Fruit fly (Drosophila melanogaster): Measurements from ENCODE around the gene CG12541.
A peak's percentile ranks its signal among the peaks of the same experiment; 100 is the strongest.

Gene CG12541

dm6 chrX:6990105-6990504 lies 75.7 kb downstream of the CG12541 start (continued):
- TF ChIP-seq Aef1 (GFP tag; IDR thresholded peaks at IDR 0.05) (no peak), CG6272 (GFP tag; IDR thresholded peaks at IDR 0.05) (no peak), CG4707 (GFP tag; optimal IDR thresholded peaks at IDR 0.05) (no peak), CG7271 (tag; optimal IDR thresholded peaks at IDR 0.05) (no peak), gem (tag; optimal IDR thresholded peaks at IDR 0.05) (peak; percentile 34), CG13894 (tag; optimal IDR thresholded peaks at IDR 0.05) (peak; percentile 5), CG12659 (GFP tag; optimal IDR thresholded peaks at IDR 0.05) (no peak), CG4404 (GFP tag; IDR thresholded peaks at IDR 0.05) (no peak), CG30431 (GFP tag; optimal IDR thresholded peaks at IDR 0.05) (no peak), so (GFP tag; IDR thresholded peaks at IDR 0.05) (no peak), CG14965 (GFP tag; optimal IDR thresholded peaks at IDR 0.05; ENCODE audit: borderline replicate concordance) (no peak), B-H2 (GFP tag; optimal IDR thresholded peaks at IDR 0.05) (no peak), ftz-f1 (GFP tag; optimal IDR thresholded peaks at IDR 0.05) (no peak), org-1 (GFP tag; optimal IDR thresholded peaks at IDR 0.05) (no peak), pan (optimal IDR thresholded peaks at IDR 0.05) (no peak), pan (GFP tag; optimal IDR thresholded peaks at IDR 0.05 in 1 of 2, IDR thresholded peaks at IDR 0.05 in 1 of 2) (no peak), tll (GFP tag; optimal IDR thresholded peaks at IDR 0.05) (no peak), fd96Cb (tag; optimal IDR thresholded peaks at IDR 0.05) (peak; percentile 14), chm (GFP tag; IDR thresholded peaks at IDR 0.05) (peak; percentile 43; the same call in 1 of the 2 replicates), gro (GFP tag; optimal IDR thresholded peaks at IDR 0.05) (no peak), CTCF (GFP tag; optimal IDR thresholded peaks at IDR 0.05) (no peak), CG17385 (GFP tag; optimal IDR thresholded peaks at IDR 0.05) (peak; percentile 8), CG11398 (GFP tag; optimal IDR thresholded peaks at IDR 0.05) (no peak), peb (GFP tag; IDR thresholded peaks at IDR 0.05) (no peak), CG10654 (GFP tag; optimal IDR thresholded peaks at IDR 0.05) (no peak), CG17912 (GFP tag; optimal IDR thresholded peaks at IDR 0.05) (no peak), CG4730 (GFP tag; IDR thresholded peaks at IDR 0.05) (no peak), da (GFP tag; optimal IDR thresholded peaks at IDR 0.05) (no peak), Mad (GFP tag; optimal IDR thresholded peaks at IDR 0.05) (no peak), Ets65A (GFP tag) (no peak), bsh (GFP tag; optimal IDR thresholded peaks at IDR 0.05) (peak in 1 of 2 experiments; percentile 28), CG4282 (GFP tag; optimal IDR thresholded peaks at IDR 0.05) (no peak), CoRest (tag; optimal IDR thresholded peaks at IDR 0.05) (no peak), CG8765 (GFP tag; IDR thresholded peaks at IDR 0.05) (no peak), zf30C (GFP tag; optimal IDR thresholded peaks at IDR 0.05) (no peak), Camta (GFP tag; optimal IDR thresholded peaks at IDR 0.05) (no peak), CG2712 (tag; optimal IDR thresholded peaks at IDR 0.05) (peak; percentile 32), Fer3 (tag; optimal IDR thresholded peaks at IDR 0.05) (no peak), sisA (GFP tag; IDR thresholded peaks at IDR 0.05) (0 out of 2 replicates have a peak, but pooled peaks have one; percentile 7), Fer2 (tag; optimal IDR thresholded peaks at IDR 0.05) (no peak), CG14860 (GFP tag; IDR thresholded peaks at IDR 0.05; ENCODE audit: partially characterized antibody) (no peak), CG14667 (GFP tag; IDR thresholded peaks at IDR 0.05) (no peak), CG30403 (GFP tag; optimal IDR thresholded peaks at IDR 0.05) (no peak), Nf-YB (GFP tag; optimal IDR thresholded peaks at IDR 0.05) (no peak), E2f1 (GFP tag; IDR thresholded peaks at IDR 0.05) (no peak), CG17328 (GFP tag; IDR thresholded peaks at IDR 0.05) (no peak), dysf (GFP tag; IDR thresholded peaks at IDR 0.05) (no peak), ken (GFP tag; IDR thresholded peaks at IDR 0.05) (no peak), tin (GFP tag; optimal IDR thresholded peaks at IDR 0.05) (no peak), gce (GFP tag; IDR thresholded peaks at IDR 0.05) (no peak), mirr (GFP tag; optimal IDR thresholded peaks at IDR 0.05) (no peak), CG13123 (GFP tag; optimal IDR thresholded peaks at IDR 0.05) (no peak), CG8290 (GFP tag; optimal IDR thresholded peaks at IDR 0.05) (no peak), CG8290 (tag; optimal IDR thresholded peaks at IDR 0.05) (no peak)

Measured in whole organism, embryonic.